Worm (Caenorhabditis elegans) whole organism, L4 larva: ENCODE results near the gene ppt-1.

Source experiments
- F26F4.8 ChIP-seq: fragments of 200-800 bp; sonication (Bioruptor generic); conservative IDR thresholded peaks from 2 replicates; pipeline ENCODE4 v1.3.6; 2022; ENCODE audit warnings: missing genetic modification characterization, missing compliant biosample characterization
- F37D6.2 ChIP-seq: sonication (generic microtip); optimal IDR thresholded peaks from 2 replicates; lab custom pipeline; 2016; ENCODE audit warnings: mild to moderate bottlenecking, missing genetic modification characterization, missing compliant biosample characterization
- Y48G9A.11 ChIP-seq: fragments of 200-800 bp; sonication (Bioruptor generic); IDR thresholded peaks from 2 replicates; pipeline ENCODE4 v1.3.6; 2022; ENCODE audit warnings: missing genetic modification reagents, missing genetic modification characterization, missing compliant biosample characterization
- aha-1 ChIP-seq: fragments of 150-350 bp; peaks from one replicate; lab custom pipeline; 2014; ENCODE audit warnings: missing biosample characterization, missing genetic modification characterization
- aly-2 ChIP-seq: sonication (generic microtip); optimal IDR thresholded peaks from 2 replicates; lab custom pipeline; 2018; ENCODE audit warnings: missing biosample characterization, missing genetic modification characterization
- arid-1 ChIP-seq: fragments of 200-800 bp; sonication (Bioruptor generic); conservative IDR thresholded peaks from 2 replicates; pipeline ENCODE4 v1.3.6; 2022; ENCODE audit warnings: missing genetic modification reagents, missing genetic modification characterization, missing compliant biosample characterization
- attf-4 ChIP-seq: sonication (generic microtip); optimal IDR thresholded peaks from 3 replicates; lab custom pipeline; 2017; ENCODE audit warnings: missing biosample characterization, missing genetic modification characterization
- ces-1 ChIP-seq: fragments of 150-350 bp; sonication (generic microtip); optimal IDR thresholded peaks from 4 replicates; lab custom pipeline; 2014; ENCODE audit warnings: missing biosample characterization, missing genetic modification reagents, missing genetic modification characterization
- cey-2 ChIP-seq: sonication (generic microtip); optimal IDR thresholded peaks from 3 replicates; lab custom pipeline; 2017; ENCODE audit warnings: missing genetic modification characterization, mild to moderate bottlenecking, missing compliant biosample characterization, antibody characterized with exemption, borderline replicate concordance; ENCODE audit not compliant: insufficient read depth
- ctbp-1 ChIP-seq: fragments of 200-800 bp; sonication (Bioruptor generic); IDR thresholded peaks from 2 replicates; pipeline ENCODE4 v1.3.6; 2022; ENCODE audit warnings: missing genetic modification reagents, missing genetic modification characterization, missing compliant biosample characterization
- daf-12 ChIP-seq: fragments of 150-350 bp; optimal IDR thresholded peaks from 2 replicates; lab custom pipeline; 2014; ENCODE audit warnings: missing biosample characterization, missing genetic modification reagents, missing genetic modification characterization
- dmd-6 ChIP-seq: fragments of 200-800 bp; sonication (Bioruptor generic); IDR thresholded peaks from 2 replicates; pipeline ENCODE4 v1.3.6; 2022; ENCODE audit warnings: missing genetic modification reagents, missing genetic modification characterization, missing compliant biosample characterization
- dmd-8 ChIP-seq: fragments of 200-800 bp; sonication (Bioruptor generic); IDR thresholded peaks from 2 replicates; pipeline ENCODE4 v1.3.6; 2022; ENCODE audit warnings: missing genetic modification characterization, missing compliant biosample characterization
- dpl-1 ChIP-seq: fragments of 150-350 bp; optimal IDR thresholded peaks from 2 replicates; lab custom pipeline; 2014; ENCODE audit warnings: missing biosample characterization, missing genetic modification reagents, missing genetic modification characterization
- dve-1 ChIP-seq: sonication (generic microtip); optimal IDR thresholded peaks from 2 replicates; lab custom pipeline; 2017; ENCODE audit warnings: antibody characterized with exemption, mild to moderate bottlenecking, missing genetic modification characterization, missing compliant biosample characterization; ENCODE audit not compliant: insufficient read depth
- egl-43 ChIP-seq: fragments of 200-800 bp; sonication (Bioruptor generic); IDR thresholded peaks from 2 replicates; pipeline ENCODE4 v1.3.6; 2022; ENCODE audit warnings: missing genetic modification reagents, missing genetic modification characterization, missing compliant biosample characterization
- fkh-10 ChIP-seq: fragments of 150-350 bp; optimal IDR thresholded peaks from 2 replicates; lab custom pipeline; 2014; ENCODE audit warnings: missing biosample characterization, missing genetic modification reagents, missing genetic modification characterization
- fos-1 ChIP-seq: fragments of 150-350 bp; optimal IDR thresholded peaks from 2 replicates; lab custom pipeline; 2014; ENCODE audit warnings: missing biosample characterization, missing genetic modification characterization
- hif-1 ChIP-seq, 2 experiments: sonication (generic microtip); optimal IDR thresholded peaks; 2 replicates each; lab custom pipeline; 2016 to 2017; ENCODE audit warnings: missing compliant biosample characterization in 2 of 2, missing genetic modification characterization in 2 of 2, missing genetic modification reagents in 2 of 2, missing genotype in 2 of 2, mild to moderate bottlenecking in 1 of 2
- hlh-11 ChIP-seq: fragments of 200-800 bp; sonication (Bioruptor generic); optimal IDR thresholded peaks from 2 replicates; lab custom pipeline; 2018; ENCODE audit warnings: mild to moderate bottlenecking, missing genetic modification characterization, missing compliant biosample characterization
- hlh-30 ChIP-seq: sonication (generic microtip); optimal IDR thresholded peaks from 2 replicates; lab custom pipeline; 2017; ENCODE audit warnings: antibody characterized with exemption, mild to moderate bottlenecking, missing genetic modification characterization, missing compliant biosample characterization; ENCODE audit not compliant: insufficient read depth
- hmg-1.1 ChIP-seq: fragments of 200-800 bp; sonication (Bioruptor generic); IDR thresholded peaks from 2 replicates; pipeline ENCODE4 v1.3.6; 2022; ENCODE audit warnings: missing genetic modification reagents, missing genetic modification characterization, missing compliant biosample characterization
- jun-1 ChIP-seq: fragments of 150-350 bp; optimal IDR thresholded peaks from 2 replicates; lab custom pipeline; 2014; ENCODE audit warnings: missing biosample characterization, missing genetic modification reagents, missing genetic modification characterization
- lin-15B ChIP-seq: fragments of 150-350 bp; sonication (generic microtip); optimal IDR thresholded peaks from 3 replicates; lab custom pipeline; 2014; ENCODE audit warnings: missing biosample characterization, missing genetic modification characterization
- lin-38 ChIP-seq: fragments of 200-800 bp; sonication (Bioruptor generic); IDR thresholded peaks from 2 replicates; pipeline ENCODE4 v1.3.6; 2022; ENCODE audit warnings: missing genetic modification reagents, missing genetic modification characterization, missing compliant biosample characterization
- lsy-2 ChIP-seq, 2 experiments: fragments of 150-350 bp in 1 of 2; sonication (generic microtip) in 1 of 2; optimal IDR thresholded peaks; 2 replicates each; lab custom pipeline; 2014 to 2017; ENCODE audit warnings: missing biosample characterization in 2 of 2, missing genetic modification characterization in 2 of 2
- mdl-1 ChIP-seq, 2 experiments: fragments of 150-350 bp in 1 of 2; sonication (generic microtip) in 1 of 2; optimal IDR thresholded peaks; 2 replicates each; lab custom pipeline; 2014 to 2017; ENCODE audit warnings: missing biosample characterization in 2 of 2, missing genetic modification characterization in 2 of 2
- mep-1 ChIP-seq: fragments of 150-350 bp; sonication (generic microtip); optimal IDR thresholded peaks from 3 replicates; lab custom pipeline; 2014; ENCODE audit warnings: missing biosample characterization, missing genetic modification characterization
- mes-2 ChIP-seq: sonication (generic microtip); optimal IDR thresholded peaks from 2 replicates; lab custom pipeline; 2016; ENCODE audit warnings: missing genotype, mild to moderate bottlenecking, missing genetic modification characterization, missing compliant biosample characterization; ENCODE audit not compliant: poor library complexity, severe bottlenecking
- mxl-3 ChIP-seq: fragments of 200-800 bp; sonication (Bioruptor generic); optimal IDR thresholded peaks from 2 replicates; lab custom pipeline; 2018; ENCODE audit warnings: mild to moderate bottlenecking, missing genetic modification characterization, missing compliant biosample characterization
- nhr-102 ChIP-seq: sonication (generic microtip); optimal IDR thresholded peaks from 2 replicates; lab custom pipeline; 2016; ENCODE audit warnings: mild to moderate bottlenecking, missing genetic modification characterization, moderate library complexity, missing compliant biosample characterization
- nhr-11 ChIP-seq: fragments of 150-350 bp; optimal IDR thresholded peaks from 2 replicates; lab custom pipeline; 2014; ENCODE audit warnings: missing biosample characterization, missing genetic modification characterization
- nhr-237 ChIP-seq: sonication (generic microtip); optimal IDR thresholded peaks from 2 replicates; lab custom pipeline; 2017; ENCODE audit warnings: missing biosample characterization, missing genetic modification characterization
- nhr-42 ChIP-seq: fragments of 200-800 bp; sonication (Bioruptor generic); IDR thresholded peaks from 2 replicates; pipeline ENCODE4 v1.3.6; 2022; ENCODE audit warnings: missing genetic modification characterization, missing compliant biosample characterization
- nhr-48 ChIP-seq: sonication (generic microtip); optimal IDR thresholded peaks from 2 replicates; lab custom pipeline; 2016; ENCODE audit warnings: mild to moderate bottlenecking, missing genetic modification characterization, missing compliant biosample characterization
- php-3 ChIP-seq: fragments of 200-800 bp; sonication (Bioruptor generic); IDR thresholded peaks from 2 replicates; pipeline ENCODE4 v1.3.6; 2022; ENCODE audit warnings: missing genetic modification reagents, missing genetic modification characterization, missing compliant biosample characterization
- rbr-2 ChIP-seq: sonication (generic microtip); optimal IDR thresholded peaks from 2 replicates; lab custom pipeline; 2016; ENCODE audit warnings: missing genotype, missing genetic modification characterization, missing compliant biosample characterization
- set-16 ChIP-seq: fragments of 200-800 bp; sonication (Bioruptor generic); IDR thresholded peaks from 2 replicates; pipeline ENCODE4 v1.3.6; 2022; ENCODE audit warnings: missing genetic modification reagents, missing genetic modification characterization, missing compliant biosample characterization
- unc-130 ChIP-seq: sonication (generic microtip); optimal IDR thresholded peaks from 2 replicates; lab custom pipeline; 2016; ENCODE audit warnings: missing genetic modification reagents, missing genetic modification characterization, missing compliant biosample characterization
- vab-7 ChIP-seq: fragments of 200-800 bp; sonication (Bioruptor generic); IDR thresholded peaks from 2 replicates; pipeline ENCODE4 v1.3.6; 2022; ENCODE audit warnings: missing genetic modification reagents, missing genetic modification characterization, missing compliant biosample characterization
- zfp-3 ChIP-seq: fragments of 200-800 bp; sonication (Bioruptor generic); conservative IDR thresholded peaks from 2 replicates; pipeline ENCODE4 v1.3.6; 2022; ENCODE audit warnings: missing genetic modification reagents, missing genetic modification characterization, missing compliant biosample characterization
- zip-11 ChIP-seq: fragments of 200-800 bp; sonication (Bioruptor generic); IDR thresholded peaks from 2 replicates; pipeline ENCODE4 v1.3.6; 2022; ENCODE audit warnings: missing genetic modification characterization, missing compliant biosample characterization
- ztf-7 ChIP-seq: fragments of 150-350 bp; optimal IDR thresholded peaks from 2 replicates; lab custom pipeline; 2014; ENCODE audit warnings: missing biosample characterization, missing genetic modification characterization

The ppt-1 gene

ce11 chrV:6661658-6662057 is 35.5 kb upstream of the ppt-1 start:
- TF ChIP-seq ces-1 (GFP tag; lab: Kevin White, UChicago) (peak; percentile 61), mes-2 (tag; lab: Kevin White, UChicago) (peak; percentile 5), lsy-2 (tag; optimal IDR thresholded peaks at IDR 0.05; lab: Kevin White, UChicago) (peak in 1 of 2 experiments; percentile 12), set-16 (GFP tag; lab: Robert Waterston, UW) (no peak), zfp-3 (GFP tag; lab: Robert Waterston, UW) (no peak), dpl-1 (GFP tag; lab: Kevin White, UChicago) (no peak), zip-11 (no peak), cey-2 (no peak), vab-7 (GFP tag; lab: Robert Waterston, UW) (no peak), nhr-102 (tag; lab: Kevin White, UChicago) (peak; percentile 23), nhr-48 (peak; percentile 15), daf-12 (tag; lab: Kevin White, UChicago) (no peak), lin-38 (GFP tag; lab: Robert Waterston, UW) (no peak)

- no peak for TF ChIP-seq hmg-1.1
- TF ChIP-seq nhr-42: no peak
- TF ChIP-seq aha-1 (tag; lab: Kevin White, UChicago): peak; percentile 92
- TF ChIP-seq dmd-8 (GFP tag; lab: Robert Waterston, UW): no peak
- no peak for TF ChIP-seq nhr-11
- no peak for TF ChIP-seq arid-1 (GFP tag; lab: Robert Waterston, UW)
Observed at ce11 chrV:6659533-6659932, 33.4 kb upstream of the ppt-1 start.

ce11 chrV:6658765-6659164 is 32.6 kb upstream of the ppt-1 start:
- TF ChIP-seq attf-4 (no peak), fos-1 (tag; lab: Kevin White, UChicago) (no peak), mdl-1 (tag; optimal IDR thresholded peaks at IDR 0.05; lab: Kevin White, UChicago) (peak in 1 of 2 experiments; percentile 83), set-16 (GFP tag; lab: Robert Waterston, UW) (peak; percentile 64), mxl-3 (GFP tag; lab: Kevin White, UChicago) (peak; percentile 24), F37D6.2 (tag; lab: Kevin White, UChicago) (peak; percentile 30), dve-1 (no peak), rbr-2 (tag; lab: Kevin White, UChicago) (peak; percentile 74), dmd-6 (peak; percentile 30; the same call in 1 of the 2 replicates), hlh-30 (tag; lab: Kevin White, UChicago) (peak; percentile 85), hlh-11 (tag; lab: Kevin White, UChicago) (peak; percentile 35), mes-2 (tag; lab: Kevin White, UChicago) (peak; percentile 18), zip-11 (no peak), lin-38 (GFP tag; lab: Robert Waterston, UW) (no peak; the same call in 1 of the 2 replicates), lin-15B (tag; lab: Kevin White, UChicago) (no peak), aha-1 (tag; lab: Kevin White, UChicago) (peak; percentile 85), hmg-1.1 (peak; percentile 73), mep-1 (tag; lab: Kevin White, UChicago) (peak; percentile 57), vab-7 (GFP tag; lab: Robert Waterston, UW) (peak; percentile 24; the same call in 1 of the 2 replicates), hif-1 (tag; optimal IDR thresholded peaks at IDR 0.05; lab: Kevin White, UChicago) (peak in 1 of 2 experiments; percentile 62), ztf-7 (tag; lab: Kevin White, UChicago) (no peak), egl-43 (GFP tag; lab: Robert Waterston, UW) (peak; percentile 74), lsy-2 (tag; optimal IDR thresholded peaks at IDR 0.05; lab: Kevin White, UChicago) (peak in 1 of 2 experiments; percentile 19), F26F4.8 (GFP tag; lab: Robert Waterston, UW) (no peak), nhr-11 (no peak), ctbp-1 (GFP tag; lab: Robert Waterston, UW) (no peak), dpl-1 (GFP tag; lab: Kevin White, UChicago) (no peak), php-3 (GFP tag; lab: Robert Waterston, UW) (no peak), nhr-237 (tag; lab: Kevin White, UChicago) (no peak), unc-130 (GFP tag; lab: Kevin White, UChicago) (no peak), aly-2 (tag; lab: Kevin White, UChicago) (no peak), fkh-10 (peak; percentile 69), arid-1 (GFP tag; lab: Robert Waterston, UW) (no peak), jun-1 (tag; lab: Kevin White, UChicago) (no peak), Y48G9A.11 (0 out of 2 replicates have a peak, but pooled peaks have one; percentile 24)
